Fruit fly (Drosophila melanogaster) whole organism, embryonic: Measurements from ENCODE around the gene dgt6.

Source experiments
- Antp ChIP-seq: fragments of 200-800 bp; sonication (Bioruptor generic); optimal IDR thresholded peaks from 3 replicates; lab custom pipeline; 2016; ENCODE audit warnings: missing biosample characterization, missing genetic modification characterization
- CG10565 ChIP-seq: fragments of 200-800 bp; sonication (Bioruptor generic); optimal IDR thresholded peaks from 3 replicates; lab custom pipeline; 2016; ENCODE audit warnings: missing biosample characterization, mild to moderate bottlenecking, missing genetic modification characterization
- CG10979 ChIP-seq: fragments of 200-800 bp; sonication (Bioruptor generic); optimal IDR thresholded peaks from 2 replicates; lab custom pipeline; 2018; ENCODE audit warnings: missing biosample characterization, mild to moderate bottlenecking, missing genetic modification characterization, moderate library complexity
- CG11093 ChIP-seq: fragments of 200-800 bp; sonication (Bioruptor generic); IDR thresholded peaks from 3 replicates; pipeline ENCODE4 v1.3.6; 2022; ENCODE audit warnings: missing biosample characterization, missing genetic modification characterization
- CG12155 ChIP-seq: fragments of 200-800 bp; sonication (Bioruptor generic); optimal IDR thresholded peaks from 3 replicates; lab custom pipeline; 2016; ENCODE audit warnings: missing biosample characterization, missing genetic modification characterization
- CG12659 ChIP-seq: fragments of 200-800 bp; sonication (Bioruptor generic); optimal IDR thresholded peaks from 3 replicates; lab custom pipeline; 2017; ENCODE audit warnings: mild to moderate bottlenecking, missing biosample characterization, missing genetic modification reagents, missing genetic modification characterization
- CG13123 ChIP-seq: fragments of 200-800 bp; sonication (Bioruptor generic); optimal IDR thresholded peaks from 2 replicates; lab custom pipeline; 2016; ENCODE audit warnings: missing biosample characterization, missing genetic modification characterization
- CG13624 ChIP-seq: fragments of 200-800 bp; sonication (Bioruptor generic); optimal IDR thresholded peaks from 2 replicates; lab custom pipeline; 2016; ENCODE audit warnings: missing biosample characterization, missing genetic modification characterization
- CG14860 ChIP-seq: fragments of 200-800 bp; sonication (Bioruptor generic); IDR thresholded peaks from 3 replicates; pipeline ENCODE4 v1.3.6; 2022; ENCODE audit warnings: missing biosample characterization, missing genetic modification characterization; ENCODE audit not compliant: partially characterized antibody
- CG15269 ChIP-seq: fragments of 200-800 bp; sonication (Bioruptor generic); optimal IDR thresholded peaks from 2 replicates; lab custom pipeline; 2018; ENCODE audit warnings: missing biosample characterization, mild to moderate bottlenecking, missing genetic modification characterization, moderate library complexity
- CG1602 ChIP-seq: fragments of 200-800 bp; sonication (Bioruptor generic); optimal IDR thresholded peaks from 3 replicates; lab custom pipeline; 2016; ENCODE audit warnings: missing biosample characterization, missing genetic modification characterization
- CG17568 ChIP-seq: fragments of 200-800 bp; sonication (Bioruptor generic); optimal IDR thresholded peaks from 2 replicates; lab custom pipeline; 2018; ENCODE audit warnings: missing biosample characterization, mild to moderate bottlenecking, missing genetic modification characterization, moderate library complexity
- CG17829 ChIP-seq: fragments of 200-800 bp; optimal IDR thresholded peaks from 2 replicates; lab custom pipeline; 2019; ENCODE audit warnings: missing biosample characterization, mild to moderate bottlenecking, missing genetic modification characterization, moderate library complexity
- CG18476 ChIP-seq: fragments of 200-800 bp; sonication (Bioruptor generic); optimal IDR thresholded peaks from 2 replicates; lab custom pipeline; 2016; ENCODE audit warnings: missing biosample characterization, mild to moderate bottlenecking, missing genetic modification characterization
- CG2202 ChIP-seq: fragments of 200-800 bp; sonication (Bioruptor generic); optimal IDR thresholded peaks from 2 replicates; lab custom pipeline; 2018; ENCODE audit warnings: missing biosample characterization, mild to moderate bottlenecking, missing genetic modification characterization
- CG2889 ChIP-seq: fragments of 200-800 bp; sonication (Bioruptor generic); IDR thresholded peaks from 3 replicates; pipeline ENCODE4 v1.3.6; 2022; ENCODE audit warnings: missing biosample characterization, missing genetic modification characterization
- CG31388 ChIP-seq: fragments of 200-800 bp; sonication (Bioruptor generic); optimal IDR thresholded peaks from 2 replicates; lab custom pipeline; 2016; ENCODE audit warnings: missing biosample characterization, missing genetic modification characterization
- CG32772 ChIP-seq: fragments of 200-800 bp; sonication (Bioruptor generic); IDR thresholded peaks from 2 replicates; pipeline ENCODE4 v1.3.6; 2022; ENCODE audit warnings: missing biosample characterization, missing genetic modification characterization
- CG4617 ChIP-seq: fragments of 200-800 bp; sonication (Bioruptor generic); optimal IDR thresholded peaks from 3 replicates; lab custom pipeline; 2016; ENCODE audit warnings: missing biosample characterization, missing genetic modification characterization, borderline replicate concordance
- CG4730 ChIP-seq: fragments of 200-800 bp; sonication (Bioruptor generic); IDR thresholded peaks from 2 replicates; pipeline ENCODE4 v1.3.6; 2022; ENCODE audit warnings: missing biosample characterization, missing genetic modification characterization
- CG4820 ChIP-seq: fragments of 200-800 bp; sonication (Bioruptor generic); optimal IDR thresholded peaks from 3 replicates; lab custom pipeline; 2016; ENCODE audit warnings: missing biosample characterization, missing genetic modification characterization
- CG4854 ChIP-seq: fragments of 200-800 bp; sonication (Bioruptor generic); optimal IDR thresholded peaks from 2 replicates; lab custom pipeline; 2016; ENCODE audit warnings: missing biosample characterization, missing genetic modification characterization, inconsistent platforms
- CG6272 ChIP-seq: fragments of 200-800 bp; sonication (Bioruptor generic); IDR thresholded peaks from 2 replicates; pipeline ENCODE4 v1.3.6; 2022; ENCODE audit warnings: missing biosample characterization, missing genetic modification characterization
- CG9215 ChIP-seq: fragments of 200-800 bp; sonication (Bioruptor generic); IDR thresholded peaks from 2 replicates; pipeline ENCODE4 v1.3.6; 2022; ENCODE audit warnings: missing biosample characterization, missing genetic modification characterization
- CrebB ChIP-seq: fragments of 200-800 bp; sonication (Bioruptor generic); optimal IDR thresholded peaks from 3 replicates; lab custom pipeline; 2018; ENCODE audit warnings: missing biosample characterization, mild to moderate bottlenecking, missing genetic modification characterization
- Deaf1 ChIP-seq: fragments of 200-800 bp; optimal IDR thresholded peaks from 3 replicates; lab custom pipeline; 2019; ENCODE audit warnings: missing biosample characterization, mild to moderate bottlenecking, missing genetic modification characterization, moderate library complexity
- HLH4C ChIP-seq: fragments of 200-800 bp; sonication (Bioruptor generic); IDR thresholded peaks from 3 replicates; pipeline ENCODE4 v1.3.6; 2022; ENCODE audit warnings: missing biosample characterization, missing genetic modification characterization; ENCODE audit not compliant: partially characterized antibody
- Hr3 ChIP-seq: fragments of 200-800 bp; sonication (Bioruptor generic); optimal IDR thresholded peaks from 3 replicates; lab custom pipeline; 2016; ENCODE audit warnings: missing biosample characterization, missing genetic modification characterization
- Hr39 ChIP-seq: fragments of >200 bp; optimal IDR thresholded peaks from 2 replicates; lab custom pipeline; 2017
- Lim3 ChIP-seq: fragments of 200-800 bp; sonication (Bioruptor generic); IDR thresholded peaks from 2 replicates; pipeline ENCODE4 v1.3.6; 2022; ENCODE audit warnings: missing biosample characterization, missing genetic modification characterization
- Myb ChIP-seq: fragments of 200-800 bp; sonication (Bioruptor generic); optimal IDR thresholded peaks from 2 replicates; lab custom pipeline; 2016; ENCODE audit warnings: missing biosample characterization, missing genetic modification characterization
- NC2β ChIP-seq: fragments of 200-800 bp; sonication (Bioruptor generic); optimal IDR thresholded peaks from 2 replicates; lab custom pipeline; 2016; ENCODE audit warnings: missing biosample characterization, missing genetic modification characterization
- Ptx1 ChIP-seq: fragments of 200-800 bp; sonication (Bioruptor generic); IDR thresholded peaks from 2 replicates; pipeline ENCODE4 v1.3.6; 2022; ENCODE audit warnings: missing biosample characterization, missing genetic modification characterization
- bsh ChIP-seq, 2 experiments: fragments of 200-800 bp; sonication (Bioruptor generic); optimal IDR thresholded peaks; 2 replicates each; lab custom pipeline; 2017 to 2018; ENCODE audit warnings: mild to moderate bottlenecking in 2 of 2, missing biosample characterization in 2 of 2, missing genetic modification characterization in 2 of 2, moderate library complexity in 1 of 2
- da ChIP-seq: fragments of 200-800 bp; sonication (Bioruptor generic); optimal IDR thresholded peaks from 2 replicates; lab custom pipeline; 2016; ENCODE audit warnings: missing biosample characterization, missing genetic modification characterization
- dan ChIP-seq: fragments of 200-800 bp; sonication (Bioruptor generic); IDR thresholded peaks from 2 replicates; pipeline ENCODE4 v1.3.6; 2022; ENCODE audit warnings: missing biosample characterization, missing genetic modification characterization
- emc ChIP-seq: fragments of 200-800 bp; sonication (Bioruptor generic); optimal IDR thresholded peaks from 2 replicates; lab custom pipeline; 2016; ENCODE audit warnings: missing biosample characterization, missing genetic modification characterization
- esg ChIP-seq: fragments of 200-800 bp; sonication (Bioruptor generic); conservative IDR thresholded peaks from 2 replicates; pipeline ENCODE4 v1.3.6; 2022; ENCODE audit warnings: missing biosample characterization, missing genetic modification characterization
- gce ChIP-seq: fragments of 200-800 bp; sonication (Bioruptor generic); IDR thresholded peaks from 3 replicates; pipeline ENCODE4 v1.3.6; 2022; ENCODE audit warnings: missing biosample characterization, missing genetic modification characterization
- gsb ChIP-seq: fragments of 200-800 bp; sonication (Bioruptor generic); IDR thresholded peaks from 2 replicates; pipeline ENCODE4 v1.3.6; 2022; ENCODE audit warnings: missing biosample characterization, missing genetic modification characterization
- her ChIP-seq: fragments of 200-800 bp; sonication (Bioruptor generic); optimal IDR thresholded peaks from 2 replicates; lab custom pipeline; 2016; ENCODE audit warnings: missing biosample characterization, missing genetic modification characterization
- lola ChIP-seq, 3 experiments: fragments of >200 bp in 2 of 3; fragments of 200-800 bp in 1 of 3; sonication (Bioruptor generic) in 1 of 3; optimal IDR thresholded peaks; 2 replicates each; lab custom pipeline; 2017 to 2019; ENCODE audit warnings: missing biosample characterization in 3 of 3, missing genetic modification characterization in 3 of 3, mild to moderate bottlenecking in 1 of 3, moderate library complexity in 1 of 3
- odd ChIP-seq: fragments of 200-800 bp; sonication (Bioruptor generic); optimal IDR thresholded peaks from 2 replicates; lab custom pipeline; 2017; ENCODE audit warnings: missing biosample characterization, mild to moderate bottlenecking, missing genetic modification characterization
- psq ChIP-seq: fragments of 200-800 bp; sonication (Bioruptor generic); optimal IDR thresholded peaks from 2 replicates; lab custom pipeline; 2017; ENCODE audit warnings: missing biosample characterization, missing genetic modification characterization
- salm ChIP-seq: fragments of 200-800 bp; sonication (Bioruptor generic); optimal IDR thresholded peaks from 2 replicates; lab custom pipeline; 2018; ENCODE audit warnings: missing biosample characterization, mild to moderate bottlenecking, missing genetic modification characterization
- shn ChIP-seq: fragments of 200-800 bp; sonication (Bioruptor generic); optimal IDR thresholded peaks from 3 replicates; lab custom pipeline; 2016; ENCODE audit warnings: missing biosample characterization, missing genetic modification characterization
- slbo ChIP-seq: fragments of 200-800 bp; sonication (Bioruptor generic); IDR thresholded peaks from 2 replicates; pipeline ENCODE4 v1.3.6; 2022; ENCODE audit warnings: missing biosample characterization, missing genetic modification characterization
- so ChIP-seq: fragments of 200-800 bp; sonication (Bioruptor generic); IDR thresholded peaks from 3 replicates; pipeline ENCODE4 v1.3.6; 2022; ENCODE audit warnings: missing biosample characterization, missing genetic modification characterization
- stwl ChIP-seq: fragments of 200-800 bp; sonication (Bioruptor generic); optimal IDR thresholded peaks from 3 replicates; lab custom pipeline; 2018; ENCODE audit warnings: missing biosample characterization, mild to moderate bottlenecking, missing genetic modification characterization, moderate library complexity
- zf30C ChIP-seq: fragments of 200-800 bp; sonication (Bioruptor generic); optimal IDR thresholded peaks from 3 replicates; lab custom pipeline; 2018; ENCODE audit warnings: missing biosample characterization, mild to moderate bottlenecking, missing genetic modification characterization

dgt6 gene

dm6 chr3R:29112398-29113150 lies 18.2 kb downstream of the dgt6 start, which contains the start of the genes alpha-Man-Ib and Pdhb (continued):
- TF ChIP-seq stwl (peak; percentile 63), CG14860 (GFP tag; lab: Robert Waterston, UW) (no peak), lola (GFP tag; optimal IDR thresholded peaks at IDR 0.05; lab: Kevin White, UChicago) (peak in 1 of 3 experiments; percentile 77), CG4854 (GFP tag; lab: Kevin White, UChicago) (no peak), so (GFP tag; lab: Robert Waterston, UW) (peak; percentile 49; the same call in 1 of the 3 replicates), CG9215 (GFP tag; lab: Robert Waterston, UW) (peak; percentile 85), Hr3 (GFP tag; lab: Kevin White, UChicago) (peak; percentile 89), gce (GFP tag; lab: Robert Waterston, UW) (no peak), NC2β (GFP tag; lab: Kevin White, UChicago) (peak; percentile 19), emc (GFP tag; lab: Kevin White, UChicago) (no peak), CG6272 (peak; percentile 78), her (GFP tag; lab: Kevin White, UChicago) (peak; percentile 16), CG2202 (tag; lab: Kevin White, UChicago) (peak; percentile 20), CG13624 (GFP tag; lab: Kevin White, UChicago) (peak; percentile 32), CG12155 (GFP tag; lab: Kevin White, UChicago) (peak; percentile 73), CG13123 (GFP tag; lab: Kevin White, UChicago) (peak; percentile 69), esg (GFP tag; lab: Robert Waterston, UW) (peak; percentile 79), gsb (no peak), CG17568 (GFP tag; lab: Kevin White, UChicago) (no peak), Myb (peak; percentile 40), CG4730 (GFP tag; lab: Robert Waterston, UW) (peak; percentile 65), da (GFP tag; lab: Kevin White, UChicago) (no peak), CG4617 (GFP tag; lab: Kevin White, UChicago) (peak; percentile 90), Hr39 (lab: Kevin White, UChicago) (no peak), psq (peak; percentile 42), CG11093 (GFP tag; lab: Robert Waterston, UW) (peak; percentile 63; the same call in 1 of the 3 replicates), dan (GFP tag; lab: Robert Waterston, UW) (peak; percentile 53; the same call in 1 of the 2 replicates), HLH4C (GFP tag; lab: Robert Waterston, UW) (no peak), salm (tag; lab: Kevin White, UChicago) (peak; percentile 48), Deaf1 (tag; lab: Kevin White, UChicago) (no peak), CG12659 (GFP tag; lab: Kevin White, UChicago) (peak; percentile 92), Antp (peak; percentile 56), CG32772 (GFP tag; lab: Robert Waterston, UW) (peak; percentile 69), CG17829 (tag; lab: Kevin White, UChicago) (peak; percentile 80), odd (GFP tag; lab: Kevin White, UChicago) (no peak), CG15269 (no peak), CG4820 (peak; percentile 52), shn (GFP tag; lab: Kevin White, UChicago) (peak; percentile 29), CG2889 (GFP tag; lab: Robert Waterston, UW) (peak; percentile 58; the same call in 2 of the 3 replicates), CG31388 (GFP tag; lab: Kevin White, UChicago) (peak; percentile 25), slbo (peak; percentile 94), Ptx1 (GFP tag; lab: Robert Waterston, UW) (peak; percentile 92), CG10979 (tag; lab: Kevin White, UChicago) (peak; percentile 67), bsh (GFP tag; optimal IDR thresholded peaks at IDR 0.05; lab: Kevin White, UChicago) (peak in 1 of 2 experiments; percentile 72), CrebB (tag; lab: Kevin White, UChicago) (peak; percentile 45), Lim3 (GFP tag; lab: Robert Waterston, UW) (0 out of 2 replicates have a peak, but pooled peaks have one; percentile 16), CG1602 (GFP tag; lab: Kevin White, UChicago) (peak; percentile 81), CG18476 (GFP tag; lab: Kevin White, UChicago) (peak; percentile 8), CG10565 (no peak), zf30C (GFP tag; lab: Kevin White, UChicago) (no peak)
